Worm (Caenorhabditis elegans): ENCODE data around the gene H03G16.7.

DNA sequence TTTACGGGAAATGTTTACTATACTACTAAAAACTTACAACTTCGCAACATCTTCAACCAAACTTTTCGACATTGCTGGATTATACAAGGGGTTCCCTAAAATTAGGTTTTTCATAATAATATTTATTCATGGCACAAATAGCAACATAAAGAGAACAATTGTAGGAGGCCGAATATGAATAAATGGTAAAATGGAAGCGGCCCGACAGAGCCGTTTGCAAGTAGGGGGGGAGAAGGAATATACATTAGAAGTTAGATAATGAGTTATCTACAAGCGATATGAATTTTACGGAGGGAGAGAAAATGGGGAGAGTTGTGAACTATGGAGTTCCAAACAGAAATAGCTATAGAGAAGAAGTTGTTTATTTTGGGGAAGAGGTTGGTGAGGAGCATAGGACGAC, 4.5 kb upstream of the H03G16.7 start, which contains the start of gene fbxa-96:
- no peak for TF ChIP-seq him-1 (tag; optimal IDR thresholded peaks at IDR 0.05)
- no peak for TF ChIP-seq dao-5 (tag; optimal IDR thresholded peaks at IDR 0.05)

Data from whole organism, L4/young adult.